Worm (Caenorhabditis elegans): ENCODE measurements around the gene rgef-1.
A peak's percentile ranks its signal among the peaks of the same experiment; 100 is the strongest.

The rgef-1 gene

ce11 chrV:9549459-9549858 is 12.0 kb downstream of the rgef-1 start, which contains the start of gene nstp-10 (continued):
- peak; percentile 15 for TF ChIP-seq duxl-1 (tag; optimal IDR thresholded peaks at IDR 0.05; ENCODE audit: poor library complexity)
- TF ChIP-seq mep-1 (tag; optimal IDR thresholded peaks at IDR 0.05): peak; percentile 40
- no peak for TF ChIP-seq lin-39 (tag; optimal IDR thresholded peaks at IDR 0.05)
- no peak for TF ChIP-seq ztf-11 (tag; optimal IDR thresholded peaks at IDR 0.05)
- peak; percentile 9; the same call in 1 of the 2 replicates for TF ChIP-seq dmd-6 (GFP tag; IDR thresholded peaks at IDR 0.05)
- no peak for TF ChIP-seq zfp-3 (GFP tag; conservative IDR thresholded peaks at IDR 0.05)
- no peak for TF ChIP-seq fkh-10 (GFP tag; optimal IDR thresholded peaks at IDR 0.05)
- TF ChIP-seq daf-19 (GFP tag; conservative IDR thresholded peaks at IDR 0.05): no peak
- no peak for TF ChIP-seq zip-2 (tag; optimal IDR thresholded peaks at IDR 0.05)
- no peak for TF ChIP-seq nhr-111 (GFP tag; optimal IDR thresholded peaks at IDR 0.05)
- no peak for TF ChIP-seq nhr-76 (tag; optimal IDR thresholded peaks at IDR 0.05)
- TF ChIP-seq madf-5 (GFP tag; IDR thresholded peaks at IDR 0.05): no peak
- no peak for TF ChIP-seq ceh-82 (tag; optimal IDR thresholded peaks at IDR 0.05)
- TF ChIP-seq daf-8 (GFP tag; IDR thresholded peaks at IDR 0.05): no peak
- peak; percentile 8 for TF ChIP-seq hlh-11 (tag; optimal IDR thresholded peaks at IDR 0.05)
- no peak for TF ChIP-seq Y75B8A.6 (GFP tag; IDR thresholded peaks at IDR 0.05)
- no peak for TF ChIP-seq zag-1 (tag; optimal IDR thresholded peaks at IDR 0.05)
- TF ChIP-seq dpl-1 (GFP tag; optimal IDR thresholded peaks at IDR 0.05): peak; percentile 42
- no peak for TF ChIP-seq dmd-8 (GFP tag; IDR thresholded peaks at IDR 0.05)
- no peak for TF ChIP-seq ceh-32 (tag; optimal IDR thresholded peaks at IDR 0.05; ENCODE audit: poor library complexity)
- no peak for TF ChIP-seq nhr-48 (tag; optimal IDR thresholded peaks at IDR 0.05)
- no peak for TF ChIP-seq aly-2 (tag; optimal IDR thresholded peaks at IDR 0.05)
- TF ChIP-seq cey-2 (tag; optimal IDR thresholded peaks at IDR 0.05; ENCODE audit: borderline replicate concordance, insufficient read depth): no peak
- TF ChIP-seq ceh-44 (GFP tag; IDR thresholded peaks at IDR 0.05): peak; percentile 91
- TF ChIP-seq hlh-30 (tag; optimal IDR thresholded peaks at IDR 0.05; ENCODE audit: insufficient read depth): no peak
- TF ChIP-seq jun-1 (tag; optimal IDR thresholded peaks at IDR 0.05): no peak
- no peak for TF ChIP-seq egl-27 (tag; optimal IDR thresholded peaks at IDR 0.05)
- TF ChIP-seq F44E2.7 (GFP tag; IDR thresholded peaks at IDR 0.05): no peak
- no peak for TF ChIP-seq tag-97 (GFP tag; IDR thresholded peaks at IDR 0.05)
- no peak for TF ChIP-seq mdl-1 (tag; optimal IDR thresholded peaks at IDR 0.05)
- TF ChIP-seq hmg-1.1 (GFP tag; IDR thresholded peaks at IDR 0.05): no peak
- no peak for TF ChIP-seq php-3 (GFP tag; IDR thresholded peaks at IDR 0.05)
- TF ChIP-seq lir-3 (tag; optimal IDR thresholded peaks at IDR 0.05): no peak
- no peak for TF ChIP-seq set-16 (GFP tag; IDR thresholded peaks at IDR 0.05)
- no peak for TF ChIP-seq nhr-42 (GFP tag; IDR thresholded peaks at IDR 0.05)
- TF ChIP-seq lin-15B (tag; optimal IDR thresholded peaks at IDR 0.05): peak; percentile 20
- TF ChIP-seq vab-7 (GFP tag; IDR thresholded peaks at IDR 0.05): 0 out of 2 replicates have a peak, but pooled peaks have one; percentile 10
- no peak for TF ChIP-seq nhr-28 (tag; optimal IDR thresholded peaks at IDR 0.05)
- TF ChIP-seq nhr-11 (tag; optimal IDR thresholded peaks at IDR 0.05): no peak
- no peak for TF ChIP-seq ztf-7 (tag; optimal IDR thresholded peaks at IDR 0.05)
- TF ChIP-seq zip-11 (GFP tag; IDR thresholded peaks at IDR 0.05): no peak
- TF ChIP-seq ces-1 (GFP tag; optimal IDR thresholded peaks at IDR 0.05): no peak
- peak; percentile 84 for TF ChIP-seq snpc-1.2 (GFP tag; IDR thresholded peaks at IDR 0.05)
- no peak for TF ChIP-seq daf-16 (GFP tag; optimal IDR thresholded peaks at IDR 0.05)
- peak; percentile 7 for TF ChIP-seq daf-16 (tag; optimal IDR thresholded peaks at IDR 0.05)
- no peak for TF ChIP-seq nhr-77 (tag; optimal IDR thresholded peaks at IDR 0.05)
- no peak for TF ChIP-seq pha-4 (GFP tag; IDR thresholded peaks at IDR 0.05)
- TF ChIP-seq pha-4 (tag; optimal IDR thresholded peaks at IDR 0.05): peak; percentile 8
- peak; percentile 83 for TF ChIP-seq Y48G9A.11 (GFP tag; IDR thresholded peaks at IDR 0.05)
- TF ChIP-seq T20F7.1 (GFP tag; optimal IDR thresholded peaks at IDR 0.05): peak; percentile 54
- no peak for TF ChIP-seq D1046.2 (GFP tag; IDR thresholded peaks at IDR 0.05)
- TF ChIP-seq zfp-2 (tag; optimal IDR thresholded peaks at IDR 0.05): no peak
- no peak for TF ChIP-seq F26F4.8 (GFP tag; conservative IDR thresholded peaks at IDR 0.05)

Data from whole organism, L4 larva.